Worm (Caenorhabditis elegans) whole organism, L3 larva: ENCODE measurements around the gene C14E2.1.

ENCODE experiments used
- ceh-82 ChIP-seq: fragments of 150-350 bp; optimal IDR thresholded peaks from 2 replicates; lab custom pipeline; 2014; ENCODE audit warnings: missing biosample characterization, missing genetic modification characterization
- ceh-9 ChIP-seq: sonication (generic microtip); optimal IDR thresholded peaks from 2 replicates; lab custom pipeline; 2018; ENCODE audit warnings: missing biosample characterization, missing genetic modification characterization
- egl-27 ChIP-seq: sonication (generic microtip); optimal IDR thresholded peaks from 4 replicates; lab custom pipeline; 2017; ENCODE audit warnings: missing biosample characterization, missing genetic modification reagents, missing genetic modification characterization
- elt-1 ChIP-seq: fragments of 150-350 bp; optimal IDR thresholded peaks from 2 replicates; lab custom pipeline; 2014; ENCODE audit warnings: missing biosample characterization, missing genetic modification characterization
- fos-1 ChIP-seq: fragments of 150-350 bp; optimal IDR thresholded peaks from 2 replicates; lab custom pipeline; 2014; ENCODE audit warnings: missing biosample characterization, missing genetic modification characterization
- lsy-12 ChIP-seq: sonication (generic microtip); optimal IDR thresholded peaks from 2 replicates; lab custom pipeline; 2016; ENCODE audit warnings: mild to moderate bottlenecking, missing genetic modification characterization, missing compliant biosample characterization
- mdl-1 ChIP-seq: fragments of 150-350 bp; optimal IDR thresholded peaks from 2 replicates; lab custom pipeline; 2014; ENCODE audit warnings: missing biosample characterization, missing genetic modification characterization
- pha-4 ChIP-seq: fragments of 150-350 bp; optimal IDR thresholded peaks from 2 replicates; lab custom pipeline; 2014; ENCODE audit warnings: missing biosample characterization, missing genetic modification reagents, missing genetic modification characterization
- pqm-1 ChIP-seq: fragments of 150-350 bp; optimal IDR thresholded peaks from 2 replicates; lab custom pipeline; 2017; ENCODE audit warnings: missing biosample characterization, missing genetic modification characterization, inconsistent platforms
- zag-1 ChIP-seq: fragments of 150-350 bp; optimal IDR thresholded peaks from 2 replicates; lab custom pipeline; 2014; ENCODE audit warnings: missing biosample characterization, missing genetic modification characterization
- ztf-4 ChIP-seq: fragments of 150-350 bp; optimal IDR thresholded peaks from 2 replicates; lab custom pipeline; 2014; ENCODE audit warnings: missing biosample characterization, missing genetic modification characterization

ce11 chrX:1864946-1865345 lies 38.7 kb downstream of the C14E2.1 start, which contains the start of gene tbx-41:
- TF ChIP-seq egl-27 (tag; lab: Kevin White, UChicago): no peak
- no peak for TF ChIP-seq ceh-9 (tag; lab: Kevin White, UChicago)
- TF ChIP-seq elt-1 (tag; lab: Kevin White, UChicago): no peak
- no peak for TF ChIP-seq ceh-82 (tag; lab: Kevin White, UChicago)
- TF ChIP-seq fos-1: no peak
- no peak for TF ChIP-seq zag-1 (tag; lab: Kevin White, UChicago)
- TF ChIP-seq pqm-1 (tag; lab: Kevin White, UChicago): no peak
- TF ChIP-seq mdl-1 (tag; lab: Kevin White, UChicago): no peak
- no peak for TF ChIP-seq pha-4 (tag; lab: Kevin White, UChicago)
- TF ChIP-seq lsy-12 (tag; lab: Kevin White, UChicago): no peak
- TF ChIP-seq ztf-4: no peak
